Worm (Caenorhabditis elegans) whole organism, L1 larva: ENCODE results near the gene del-10.
A peak's percentile ranks its signal among the peaks of the same experiment; 100 is the strongest.

ENCODE experiments used
- C04F5.9 ChIP-seq: sonication (generic microtip); optimal IDR thresholded peaks from 2 replicates; lab custom pipeline; 2016; ENCODE audit warnings: missing genetic modification characterization, missing compliant biosample characterization
- F16B12.6 ChIP-seq: fragments of 150-350 bp; optimal IDR thresholded peaks from 2 replicates; lab custom pipeline; 2014; ENCODE audit warnings: missing biosample characterization, missing genetic modification characterization
- Y116A8C.19 ChIP-seq: sonication (generic microtip); optimal IDR thresholded peaks from 2 replicates; lab custom pipeline; 2016; ENCODE audit warnings: missing compliant biosample characterization, missing genetic modification characterization, borderline replicate concordance
- ama-1 ChIP-seq: fragments of 150-350 bp; optimal IDR thresholded peaks from 2 replicates; lab custom pipeline; 2014
- ceh-63 ChIP-seq: fragments of 200-800 bp; sonication (Bioruptor generic); optimal IDR thresholded peaks from 2 replicates; lab custom pipeline; 2018; ENCODE audit warnings: mild to moderate bottlenecking, missing genetic modification characterization, missing compliant biosample characterization
- ceh-8 ChIP-seq: fragments of 200-800 bp; sonication (Bioruptor generic); optimal IDR thresholded peaks from 2 replicates; lab custom pipeline; 2018; ENCODE audit warnings: mild to moderate bottlenecking, missing genetic modification characterization, moderate library complexity, missing compliant biosample characterization
- ceh-82 ChIP-seq, 3 experiments: fragments of 150-350 bp in 1 of 3; sonication (generic microtip) in 2 of 3; optimal IDR thresholded peaks; 2 replicates each; lab custom pipeline; 2014 to 2017; ENCODE audit warnings: missing biosample characterization in 3 of 3, missing genetic modification characterization in 3 of 3
- ceh-88 ChIP-seq: fragments of 200-800 bp; sonication (Bioruptor generic); IDR thresholded peaks from 2 replicates; pipeline ENCODE4 v1.3.6; 2022; ENCODE audit warnings: missing genetic modification characterization, missing compliant biosample characterization
- ces-1 ChIP-seq: fragments of 150-350 bp; optimal IDR thresholded peaks from 2 replicates; lab custom pipeline; 2014; ENCODE audit warnings: missing biosample characterization, missing genetic modification reagents, missing genetic modification characterization
- dsc-1 ChIP-seq: sonication (generic microtip); optimal IDR thresholded peaks from 2 replicates; lab custom pipeline; 2016; ENCODE audit warnings: mild to moderate bottlenecking, missing genetic modification characterization, missing compliant biosample characterization
- efl-1 ChIP-seq, 4 experiments: fragments of 150-350 bp; optimal IDR thresholded peaks in 3 of 4; peaks in 1 of 4; 1 replicate in 1 of 4; 2 replicates in 3 of 4; lab custom pipeline; 2014; ENCODE audit warnings: missing biosample characterization in 2 of 4, missing genetic modification characterization in 2 of 4, missing genetic modification reagents in 2 of 4
- efl-3 ChIP-seq: fragments of 200-800 bp; sonication (Bioruptor generic); optimal IDR thresholded peaks from 2 replicates; lab custom pipeline; 2018; ENCODE audit warnings: mild to moderate bottlenecking, missing genetic modification characterization, missing compliant biosample characterization
- elt-2 ChIP-seq: sonication (generic microtip); optimal IDR thresholded peaks from 2 replicates; lab custom pipeline; 2016; ENCODE audit warnings: missing genetic modification characterization, mild to moderate bottlenecking, inconsistent platforms, missing compliant biosample characterization, missing genetic modification reagents
- elt-3 ChIP-seq, 6 experiments: fragments of 150-350 bp in 1 of 6; sonication (generic microtip); optimal IDR thresholded peaks; 2 replicates each; lab custom pipeline; 2017 to 2018; ENCODE audit warnings: missing biosample characterization in 6 of 6, missing genetic modification characterization in 6 of 6, inconsistent platforms in 1 of 6
- fkh-10 ChIP-seq: sonication (generic microtip); optimal IDR thresholded peaks from 2 replicates; lab custom pipeline; 2017; ENCODE audit warnings: missing biosample characterization, missing genetic modification reagents, missing genetic modification characterization
- grh-1 ChIP-seq: fragments of 200-800 bp; sonication (Bioruptor generic); IDR thresholded peaks from 2 replicates; pipeline ENCODE4 v1.3.6; 2022; ENCODE audit warnings: missing genetic modification reagents, missing genetic modification characterization, missing compliant biosample characterization
- hlh-17 ChIP-seq: fragments of 200-800 bp; sonication (Bioruptor generic); optimal IDR thresholded peaks from 2 replicates; lab custom pipeline; 2018; ENCODE audit warnings: missing genetic modification characterization, mild to moderate bottlenecking, missing compliant biosample characterization, moderate library complexity, borderline replicate concordance
- isw-1 ChIP-seq: fragments of 200-800 bp; sonication (Bioruptor generic); IDR thresholded peaks from 2 replicates; pipeline ENCODE4 v1.3.6; 2022; ENCODE audit warnings: missing genetic modification characterization, missing compliant biosample characterization
- jun-1 ChIP-seq: fragments of 150-350 bp; optimal IDR thresholded peaks from 2 replicates; lab custom pipeline; 2014; ENCODE audit warnings: missing biosample characterization, missing genetic modification reagents, missing genetic modification characterization
- lin-14 ChIP-seq: fragments of 200-800 bp; sonication (Bioruptor generic); optimal IDR thresholded peaks from 2 replicates; lab custom pipeline; 2018; ENCODE audit warnings: mild to moderate bottlenecking, missing genetic modification characterization, moderate library complexity, missing compliant biosample characterization
- lin-15B ChIP-seq: fragments of 150-350 bp; sonication (generic microtip); optimal IDR thresholded peaks from 3 replicates; lab custom pipeline; 2014; ENCODE audit warnings: missing biosample characterization, missing genetic modification characterization
- lin-35 ChIP-seq, 2 experiments: fragments of 150-350 bp; optimal IDR thresholded peaks; 2 replicates each; lab custom pipeline; 2014; ENCODE audit warnings: missing biosample characterization in 2 of 2, missing genetic modification characterization in 2 of 2, missing genetic modification reagents in 2 of 2
- lin-39 ChIP-seq: fragments of 150-350 bp; optimal IDR thresholded peaks from 2 replicates; lab custom pipeline; 2014; ENCODE audit warnings: missing biosample characterization, missing genetic modification reagents, missing genetic modification characterization
- lsy-2 ChIP-seq, 2 experiments: fragments of 150-350 bp; optimal IDR thresholded peaks; 2 replicates each; lab custom pipeline; 2014; ENCODE audit warnings: missing biosample characterization in 2 of 2, missing genetic modification characterization in 2 of 2
- mep-1 ChIP-seq: fragments of 150-350 bp; optimal IDR thresholded peaks from 2 replicates; lab custom pipeline; 2014; ENCODE audit warnings: missing biosample characterization, missing genetic modification characterization
- nhr-11 ChIP-seq: fragments of 150-350 bp; optimal IDR thresholded peaks from 2 replicates; lab custom pipeline; 2014; ENCODE audit warnings: missing biosample characterization, missing genetic modification characterization
- nhr-20 ChIP-seq: sonication (generic microtip); optimal IDR thresholded peaks from 2 replicates; lab custom pipeline; 2016; ENCODE audit warnings: mild to moderate bottlenecking, missing genetic modification characterization, missing compliant biosample characterization
- nhr-237 ChIP-seq: fragments of 150-350 bp; optimal IDR thresholded peaks from 2 replicates; lab custom pipeline; 2014; ENCODE audit warnings: missing biosample characterization, missing genetic modification characterization
- nhr-28 ChIP-seq: fragments of 150-350 bp; optimal IDR thresholded peaks from 2 replicates; lab custom pipeline; 2014; ENCODE audit warnings: missing biosample characterization, missing genetic modification characterization
- nhr-47 ChIP-seq: sonication (generic microtip); optimal IDR thresholded peaks from 2 replicates; lab custom pipeline; 2016; ENCODE audit warnings: mild to moderate bottlenecking, missing genetic modification characterization, moderate library complexity, missing compliant biosample characterization
- nhr-71 ChIP-seq: sonication (generic microtip); optimal IDR thresholded peaks from 2 replicates; lab custom pipeline; 2016; ENCODE audit warnings: mild to moderate bottlenecking, missing genetic modification characterization, moderate library complexity, missing compliant biosample characterization
- nhr-77 ChIP-seq: fragments of 150-350 bp; optimal IDR thresholded peaks from 2 replicates; lab custom pipeline; 2014; ENCODE audit warnings: missing biosample characterization, missing genetic modification characterization
- nhr-84 ChIP-seq: sonication (generic microtip); optimal IDR thresholded peaks from 2 replicates; lab custom pipeline; 2017; ENCODE audit warnings: missing biosample characterization, missing genetic modification characterization
- nhr-85 ChIP-seq: sonication (generic microtip); peaks from one replicate; lab custom pipeline; 2016; ENCODE audit warnings: missing genetic modification characterization, inconsistent platforms, missing compliant biosample characterization
- nhr-90 ChIP-seq: sonication (generic microtip); optimal IDR thresholded peaks from 2 replicates; lab custom pipeline; 2016; ENCODE audit warnings: mild to moderate bottlenecking, missing genetic modification characterization, missing compliant biosample characterization; ENCODE audit not compliant: poor library complexity
- pqm-1 ChIP-seq: sonication (generic microtip); optimal IDR thresholded peaks from 3 replicates; lab custom pipeline; 2017; ENCODE audit warnings: missing biosample characterization, missing genetic modification characterization
- skn-1 ChIP-seq: fragments of 150-350 bp; optimal IDR thresholded peaks from 2 replicates; lab custom pipeline; 2014; ENCODE audit warnings: missing biosample characterization, missing genetic modification characterization
- sox-4 ChIP-seq: sonication (generic microtip); optimal IDR thresholded peaks from 2 replicates; lab custom pipeline; 2016; ENCODE audit warnings: missing genetic modification characterization, missing compliant biosample characterization
- swsn-7 ChIP-seq: sonication (generic microtip); optimal IDR thresholded peaks from 2 replicates; lab custom pipeline; 2016; ENCODE audit warnings: missing genetic modification characterization, missing compliant biosample characterization
- tbx-2 ChIP-seq: sonication (generic microtip); optimal IDR thresholded peaks from 2 replicates; lab custom pipeline; 2016; ENCODE audit warnings: missing genetic modification characterization, missing compliant biosample characterization
- unc-130 ChIP-seq: fragments of 150-350 bp; optimal IDR thresholded peaks from 2 replicates; lab custom pipeline; 2017; ENCODE audit warnings: missing biosample characterization, missing genetic modification characterization, inconsistent platforms
- unc-30 ChIP-seq: sonication (generic microtip); optimal IDR thresholded peaks from 2 replicates; lab custom pipeline; 2017; ENCODE audit warnings: missing biosample characterization, missing genetic modification characterization
- unc-98 ChIP-seq: fragments of 200-800 bp; sonication (Bioruptor generic); IDR thresholded peaks from 2 replicates; pipeline ENCODE4 v1.3.6; 2022; ENCODE audit warnings: missing genetic modification characterization, missing compliant biosample characterization
- vab-15 ChIP-seq: sonication (generic microtip); optimal IDR thresholded peaks from 2 replicates; lab custom pipeline; 2017; ENCODE audit warnings: missing genotype, mild to moderate bottlenecking, missing genetic modification characterization, missing compliant biosample characterization
- zip-4 ChIP-seq: fragments of 200-800 bp; sonication (Bioruptor generic); optimal IDR thresholded peaks from 2 replicates; lab custom pipeline; 2018; ENCODE audit warnings: mild to moderate bottlenecking, missing genetic modification characterization, moderate library complexity, missing compliant biosample characterization
- ztf-11 ChIP-seq, 2 experiments: sonication (generic microtip); optimal IDR thresholded peaks; 2 replicates each; lab custom pipeline; 2016 to 2017; ENCODE audit warnings: missing genetic modification characterization in 2 of 2, missing biosample characterization in 1 of 2, missing compliant biosample characterization in 1 of 2
- ztf-4 ChIP-seq: fragments of 150-350 bp; optimal IDR thresholded peaks from 2 replicates; lab custom pipeline; 2014; ENCODE audit warnings: missing biosample characterization, missing genetic modification characterization

Gene del-10

DNA sequence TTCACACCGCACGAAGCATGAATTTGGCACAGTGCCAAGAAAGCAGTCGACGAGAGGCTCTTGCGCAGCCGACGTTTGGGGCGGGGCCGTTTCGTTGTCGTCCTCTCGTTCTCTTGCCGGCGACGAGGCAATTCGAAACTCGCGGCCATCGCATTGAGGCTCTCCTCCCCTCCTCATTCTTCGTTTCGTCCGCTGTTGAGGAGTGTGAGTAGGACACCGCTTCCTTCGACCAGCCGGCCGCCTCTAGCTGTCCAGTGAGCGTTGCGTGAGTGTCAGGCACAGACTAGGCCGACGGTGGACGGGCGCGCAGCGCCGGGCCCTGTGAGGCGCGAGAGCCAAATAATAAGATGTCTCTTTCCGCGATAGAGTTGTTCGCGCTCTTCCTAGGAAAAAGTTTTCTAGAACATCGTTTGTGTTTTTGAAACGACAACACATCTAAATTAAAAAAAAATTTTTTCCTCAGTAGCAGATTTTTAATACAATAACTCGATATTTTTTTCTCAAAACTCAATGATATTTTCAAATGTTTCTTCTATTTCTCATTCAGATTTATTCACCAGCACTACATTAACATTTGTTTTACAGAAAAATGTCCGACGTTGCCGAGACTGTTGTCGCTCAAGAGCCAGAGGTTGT is 10.0 kb upstream of the del-10 start, which contains the start of the genes T28D9.11 and T28D9.1 (continued):
- TF ChIP-seq lin-39 (tag; lab: Kevin White, UChicago) (no peak), lin-35 (GFP tag; optimal IDR thresholded peaks at IDR 0.05; lab: Kevin White, UChicago) (peak in 1 of 2 experiments; percentile 56), ztf-4 (tag; lab: Kevin White, UChicago) (peak; percentile 23), sox-4 (no peak), C04F5.9 (tag; lab: Kevin White, UChicago) (no peak), nhr-85 (no peak), hlh-17 (GFP tag; lab: Kevin White, UChicago) (no peak), unc-98 (GFP tag; lab: Robert Waterston, UW) (no peak), nhr-28 (no peak), F16B12.6 (no peak)

DNA sequence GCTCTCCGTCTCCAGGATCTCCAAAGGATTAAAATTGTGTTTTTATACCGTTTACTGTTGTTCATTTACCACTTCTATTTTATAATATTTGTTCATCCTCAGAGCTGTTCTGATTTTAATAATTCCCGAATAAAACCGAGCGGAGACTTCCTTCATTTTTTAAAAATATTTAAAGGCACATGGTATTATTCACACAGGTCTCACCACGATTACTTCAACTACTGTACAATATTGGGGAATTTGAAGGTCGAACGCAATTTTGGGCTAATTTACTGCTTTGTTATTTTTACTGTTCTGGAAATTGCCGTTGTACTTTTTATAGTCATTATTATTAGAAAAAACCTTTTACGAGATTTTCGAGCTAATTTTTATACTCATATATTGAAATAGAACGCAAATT is 9.3 kb upstream of the del-10 start:
- TF ChIP-seq tbx-2 (tag; lab: Kevin White, UChicago) (no peak), swsn-7 (tag; lab: Kevin White, UChicago) (no peak), jun-1 (tag; lab: Kevin White, UChicago) (no peak), unc-130 (tag; lab: Kevin White, UChicago) (no peak), nhr-84 (tag; lab: Kevin White, UChicago) (no peak), zip-4 (GFP tag; lab: Kevin White, UChicago) (no peak), elt-3 (tag; optimal IDR thresholded peaks at IDR 0.05; lab: Kevin White, UChicago) (no peak), fkh-10 (no peak), nhr-20 (tag; lab: Kevin White, UChicago) (no peak), nhr-11 (tag; lab: Kevin White, UChicago) (no peak), lin-15B (tag; lab: Kevin White, UChicago) (no peak), nhr-77 (tag; lab: Kevin White, UChicago) (no peak), unc-30 (tag; lab: Kevin White, UChicago) (no peak), ztf-11 (tag; optimal IDR thresholded peaks at IDR 0.05; lab: Kevin White, UChicago) (no peak), ztf-4 (tag; lab: Kevin White, UChicago) (no peak), nhr-71 (tag; lab: Kevin White, UChicago) (no peak), nhr-90 (no peak), ceh-88 (no peak), lsy-2 (tag; optimal IDR thresholded peaks at IDR 0.05; lab: Kevin White, UChicago) (no peak), nhr-85 (no peak)
- TF ChIP-seq, all 84 proteins: peak for 0

- peak; percentile 82 to 85 for TF ChIP-seq efl-1 (optimal IDR thresholded peaks at IDR 0.05; lab: Kevin White, UChicago)
- TF ChIP-seq efl-1 (GFP tag; optimal IDR thresholded peaks at IDR 0.05 in 1 of 2; lab: Kevin White, UChicago) = peak; percentile 79 to 97
- peak; percentile 71 for TF ChIP-seq nhr-47
- TF ChIP-seq skn-1 (tag; lab: Kevin White, UChicago) = peak; percentile 46
- no peak for TF ChIP-seq nhr-237 (tag; lab: Kevin White, UChicago)
- peak; percentile 32 for TF ChIP-seq elt-2 (tag; lab: Kevin White, UChicago)
- peak; percentile 51 for TF ChIP-seq nhr-90
- TF ChIP-seq lsy-2 (tag; optimal IDR thresholded peaks at IDR 0.05; lab: Kevin White, UChicago) = peak; percentile 98 to 99
- no peak for TF ChIP-seq ceh-63 (GFP tag; lab: Kevin White, UChicago)
- TF ChIP-seq Y116A8C.19 = no peak
- no peak for TF ChIP-seq ces-1 (GFP tag; lab: Kevin White, UChicago)
- TF ChIP-seq dsc-1 (tag; lab: Kevin White, UChicago) = peak; percentile 60
- TF ChIP-seq ceh-8 (GFP tag; lab: Kevin White, UChicago) = no peak
- TF ChIP-seq lin-14 = peak; percentile 65
- TF ChIP-seq mep-1 (tag; lab: Kevin White, UChicago) = peak; percentile 61
- no peak for TF ChIP-seq vab-15
- peak; percentile 15 for TF ChIP-seq ama-1
- no peak for TF ChIP-seq efl-3 (GFP tag; lab: Kevin White, UChicago)
- no peak for TF ChIP-seq zip-4 (GFP tag; lab: Kevin White, UChicago)
- TF ChIP-seq elt-3 (tag; optimal IDR thresholded peaks at IDR 0.05; lab: Kevin White, UChicago) = peak in 2 of 6 experiments; percentile 43 to 61
- peak; percentile 52 for TF ChIP-seq swsn-7 (tag; lab: Kevin White, UChicago)
- peak; percentile 43; the same call in 1 of the 2 replicates for TF ChIP-seq grh-1 (GFP tag; lab: Robert Waterston, UW)
- peak in 1 of 2 experiments; percentile 32 for TF ChIP-seq ztf-11 (tag; optimal IDR thresholded peaks at IDR 0.05; lab: Kevin White, UChicago)
- no peak for TF ChIP-seq C04F5.9 (tag; lab: Kevin White, UChicago)
- TF ChIP-seq ceh-82 (tag; optimal IDR thresholded peaks at IDR 0.05; lab: Kevin White, UChicago) = peak; percentile 38 to 68 (median 63)
- peak; percentile 63 for TF ChIP-seq nhr-20 (tag; lab: Kevin White, UChicago)
- TF ChIP-seq pqm-1 (tag; lab: Kevin White, UChicago) = no peak
- peak; percentile 51 for TF ChIP-seq isw-1 (GFP tag; lab: Robert Waterston, UW)
- peak; percentile 51 for TF ChIP-seq tbx-2 (tag; lab: Kevin White, UChicago)
These were observed 7.8 kb upstream of the del-10 start, which contains the start of the genes snr-3 and rsp-5 for ce11 chrII:6489711-6490184. Gene snr-3 (minus strand): TSS chrII:6489761. Gene rsp-5 (plus strand): TSS chrII:6490165.
